Comparison of ENCODE assay signal across 1 worm cellular context in genomic region chrIII:833711-834442, ce11.
TF ChIP-seq lines count a peak whose summit lies in the region.

No protein-coding gene starts in this region.

TF ChIP-seq in whole organism, L1 larva, 84 proteins besides CTCF, POLR2A, EP300 and RAD21 (continued from another document):
- peak; percentile 63 for TF ChIP-seq elt-2 (tag; optimal IDR thresholded peaks at IDR 0.05; lab: Kevin White, UChicago)
- TF ChIP-seq lir-3 (tag; optimal IDR thresholded peaks at IDR 0.05; lab: Kevin White, UChicago; ENCODE audit: poor library complexity), result peak; percentile 12
- peak; percentile 81 for TF ChIP-seq fkh-10 (GFP tag; optimal IDR thresholded peaks at IDR 0.05; lab: Kevin White, UChicago)
- TF ChIP-seq blmp-1 (tag; optimal IDR thresholded peaks at IDR 0.05; lab: Kevin White, UChicago), result peak; percentile 51
- TF ChIP-seq mef-2 (tag; optimal IDR thresholded peaks at IDR 0.05; lab: Kevin White, UChicago), result no peak
- peak; percentile 82 for TF ChIP-seq xbp-1 (tag; optimal IDR thresholded peaks at IDR 0.05; lab: Kevin White, UChicago)
- TF ChIP-seq nhr-237 (tag; optimal IDR thresholded peaks at IDR 0.05; lab: Kevin White, UChicago), result peak; percentile 90
- peak; percentile 63; the same call in 1 of the 2 replicates for TF ChIP-seq mab-9 (GFP tag; IDR thresholded peaks at IDR 0.05; lab: Robert Waterston, UW)
- no peak for TF ChIP-seq lin-15B (tag; optimal IDR thresholded peaks at IDR 0.05; lab: Kevin White, UChicago)
- no peak for TF ChIP-seq efl-3 (GFP tag; optimal IDR thresholded peaks at IDR 0.05; lab: Kevin White, UChicago)
- TF ChIP-seq sox-4 (tag; optimal IDR thresholded peaks at IDR 0.05; lab: Kevin White, UChicago), result no peak
- TF ChIP-seq nhr-28 (tag; optimal IDR thresholded peaks at IDR 0.05; lab: Kevin White, UChicago), result no peak
- TF ChIP-seq ama-1 (optimal IDR thresholded peaks at IDR 0.05; lab: Kevin White, UChicago), result peak; percentile 80
- TF ChIP-seq fos-1 (tag; optimal IDR thresholded peaks at IDR 0.05; lab: Kevin White, UChicago), result peak; percentile 85
- peak; percentile 32 for TF ChIP-seq F16B12.6 (tag; optimal IDR thresholded peaks at IDR 0.05; lab: Kevin White, UChicago)
- TF ChIP-seq ztf-11 (tag; optimal IDR thresholded peaks at IDR 0.05; lab: Kevin White, UChicago), result peak in 1 of 2 experiments; percentile 11
- TF ChIP-seq lin-14 (GFP tag; optimal IDR thresholded peaks at IDR 0.05; lab: Kevin White, UChicago), result peak; percentile 99
- peak; percentile 94 for TF ChIP-seq C16A3.4 (tag; optimal IDR thresholded peaks at IDR 0.05; lab: Kevin White, UChicago)
- no peak for TF ChIP-seq lin-39 (tag; optimal IDR thresholded peaks at IDR 0.05; lab: Kevin White, UChicago)
- TF ChIP-seq ztf-4 (tag; optimal IDR thresholded peaks at IDR 0.05; lab: Kevin White, UChicago), result peak; percentile 37
- peak; percentile 80 for TF ChIP-seq unc-130 (tag; optimal IDR thresholded peaks at IDR 0.05; lab: Kevin White, UChicago)
- TF ChIP-seq skn-1 (tag; optimal IDR thresholded peaks at IDR 0.05; lab: Kevin White, UChicago), result peak; percentile 96
- TF ChIP-seq zip-4 (GFP tag; optimal IDR thresholded peaks at IDR 0.05; lab: Kevin White, UChicago), result peak; percentile 92
- TF ChIP-seq rnt-1 (tag; optimal IDR thresholded peaks at IDR 0.05; lab: Kevin White, UChicago), result peak; percentile 86
